Worm (Caenorhabditis elegans): ENCODE results near the gene ins-2.

The ins-2 gene

DNA sequence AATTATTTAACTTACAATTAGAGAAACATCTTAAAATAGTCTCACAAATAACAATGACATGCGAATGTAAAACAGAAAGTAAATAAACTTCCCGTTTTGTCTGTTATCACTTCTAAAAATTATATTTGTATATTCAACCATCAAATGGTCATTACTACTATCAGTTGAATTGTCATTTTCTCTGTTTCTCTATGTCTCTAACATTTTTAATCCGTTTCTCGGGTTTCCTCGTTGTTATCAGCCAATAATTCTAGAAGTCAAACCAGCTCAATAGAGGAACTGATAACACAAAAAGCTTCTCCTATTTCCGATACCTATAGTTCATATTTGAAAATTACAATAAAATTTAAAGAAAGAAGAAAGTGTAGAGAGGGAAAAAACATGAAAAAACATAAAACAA, 38.3 kb downstream of the ins-2 start:
- TF ChIP-seq lin-40 (tag; optimal IDR thresholded peaks at IDR 0.05) (peak; percentile 22), atf-7 (tag; optimal IDR thresholded peaks at IDR 0.05) (peak; percentile 33), nhr-80 (tag; optimal IDR thresholded peaks at IDR 0.05) (peak; percentile 94), ets-4 (GFP tag; optimal IDR thresholded peaks at IDR 0.05) (peak; percentile 91), nfyb-1 (GFP tag; IDR thresholded peaks at IDR 0.05) (no peak), ztf-22 (GFP tag; optimal IDR thresholded peaks at IDR 0.05) (peak; percentile 17)

DNA sequence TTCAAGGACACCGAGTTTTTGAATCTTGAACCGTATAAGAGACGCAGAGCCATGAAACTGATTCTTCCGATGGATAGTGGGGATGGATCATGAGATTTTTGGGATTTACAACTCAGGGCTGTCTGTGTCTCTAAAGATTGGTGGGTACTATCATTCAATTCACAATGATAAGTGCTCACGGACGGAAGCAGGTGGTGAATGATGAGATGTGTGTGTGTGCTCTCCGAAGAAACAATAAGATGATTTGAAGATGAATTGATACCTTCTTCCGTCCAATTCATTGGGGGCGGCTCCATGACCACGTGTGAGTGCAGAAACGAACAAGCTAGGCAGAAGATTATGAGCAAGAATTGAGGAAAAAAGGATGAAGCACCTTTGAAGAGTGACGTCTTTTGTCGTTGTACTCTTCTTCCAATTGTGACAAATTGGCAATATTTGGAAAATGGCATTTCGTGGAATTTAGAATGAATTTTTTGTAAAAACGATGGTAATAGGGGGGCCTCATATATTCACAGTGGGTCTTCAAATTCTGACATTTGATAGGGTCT, 40.3 kb downstream of the ins-2 start:
- TF ChIP-seq snpc-4 (GFP tag; optimal IDR thresholded peaks at IDR 0.05), result no peak
- no peak for TF ChIP-seq snpc-4 (tag; optimal IDR thresholded peaks at IDR 0.05)
- no peak for TF ChIP-seq ceh-40 (GFP tag; IDR thresholded peaks at IDR 0.05)
- TF ChIP-seq ceh-58 (GFP tag; IDR thresholded peaks at IDR 0.05), result no peak
- no peak for TF ChIP-seq F39B2.1 (GFP tag; IDR thresholded peaks at IDR 0.05)
- TF ChIP-seq fkh-3 (tag; optimal IDR thresholded peaks at IDR 0.05), result no peak
- no peak for TF ChIP-seq somi-1 (GFP tag; optimal IDR thresholded peaks at IDR 0.05)
- no peak for TF ChIP-seq lir-1 (GFP tag; conservative IDR thresholded peaks at IDR 0.05)
- no peak for TF ChIP-seq ztf-22 (GFP tag; optimal IDR thresholded peaks at IDR 0.05)
- TF ChIP-seq egl-18 (GFP tag; IDR thresholded peaks at IDR 0.05), result no peak
- no peak for TF ChIP-seq mel-28 (tag; optimal IDR thresholded peaks at IDR 0.05; ENCODE audit: borderline replicate concordance)
- TF ChIP-seq attf-3 (GFP tag; conservative IDR thresholded peaks at IDR 0.05), result no peak
- TF ChIP-seq ceh-100 (GFP tag; IDR thresholded peaks at IDR 0.05), result no peak
- TF ChIP-seq Y95B8A.8 (GFP tag; IDR thresholded peaks at IDR 0.05), result no peak
- no peak for TF ChIP-seq ekl-4 (GFP tag; IDR thresholded peaks at IDR 0.05)
- no peak for TF ChIP-seq lin-26 (GFP tag; IDR thresholded peaks at IDR 0.05)
- no peak for TF ChIP-seq F52B5.7 (tag; optimal IDR thresholded peaks at IDR 0.05)
- TF ChIP-seq unc-130 (GFP tag; optimal IDR thresholded peaks at IDR 0.05), result no peak
- TF ChIP-seq chd-7 (tag; optimal IDR thresholded peaks at IDR 0.05), result no peak
- TF ChIP-seq F10E7.11 (tag; optimal IDR thresholded peaks at IDR 0.05), result no peak

DNA sequence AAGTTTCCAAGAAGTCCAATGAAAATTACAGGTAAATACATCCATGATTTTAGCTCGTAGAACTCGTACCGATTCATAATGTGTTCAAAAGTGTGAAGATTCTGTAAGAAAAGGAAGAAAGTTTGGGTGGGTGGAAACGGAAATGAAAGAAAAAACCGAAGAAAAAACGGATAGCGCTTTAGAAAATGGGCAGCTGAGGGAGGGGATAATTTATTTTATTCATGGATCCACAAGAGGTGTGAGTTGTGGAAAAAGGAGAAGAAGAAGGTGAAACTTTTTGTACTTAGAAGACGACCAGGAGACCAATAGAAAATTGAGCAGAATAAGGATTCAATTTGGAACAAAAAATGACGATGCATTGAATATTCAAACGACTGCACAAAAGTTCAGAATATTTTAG, 42.8 kb downstream of the ins-2 start, which contains the start of gene frpr-16:
Gene frpr-16, minus strand, starts transcription at position 101 of the 400 bp plus-strand sequence.
- no peak for TF ChIP-seq T07F8.4 (tag; optimal IDR thresholded peaks at IDR 0.05)
- TF ChIP-seq him-1 (tag; optimal IDR thresholded peaks at IDR 0.05), result no peak
- no peak for TF ChIP-seq F23B12.7 (tag; optimal IDR thresholded peaks at IDR 0.05; ENCODE audit: insufficient read depth)
- TF ChIP-seq nhr-120 (GFP tag; IDR thresholded peaks at IDR 0.05), result no peak
- no peak for TF ChIP-seq xnd-1 (tag; optimal IDR thresholded peaks at IDR 0.05)
- TF ChIP-seq ceh-58 (GFP tag; IDR thresholded peaks at IDR 0.05), result no peak
- TF ChIP-seq Y95B8A.8 (GFP tag; IDR thresholded peaks at IDR 0.05), result no peak
- TF ChIP-seq egl-44 (GFP tag; IDR thresholded peaks at IDR 0.05), result no peak
- no peak for TF ChIP-seq Y53G8AR.9 (GFP tag; conservative IDR thresholded peaks at IDR 0.05)
- TF ChIP-seq attf-6 (GFP tag; IDR thresholded peaks at IDR 0.05), result no peak
- no peak for TF ChIP-seq egrh-3 (GFP tag; IDR thresholded peaks at IDR 0.05)
- no peak for TF ChIP-seq unc-62 (GFP tag; optimal IDR thresholded peaks at IDR 0.05)
- TF ChIP-seq mxl-1 (tag; optimal IDR thresholded peaks at IDR 0.05), result no peak
- no peak for TF ChIP-seq madf-6 (GFP tag; IDR thresholded peaks at IDR 0.05)

Measured in whole organism, young adult.